Worm (Caenorhabditis elegans) whole organism, L2 larva: Measurements from ENCODE around the gene ceh-63.
A peak's percentile ranks its signal among the peaks of the same experiment; 100 is the strongest.

Source experiments
- C34F6.9 ChIP-seq: fragments of 150-350 bp; optimal IDR thresholded peaks from 2 replicates; lab custom pipeline; 2014; ENCODE audit warnings: missing biosample characterization, missing genetic modification characterization
- F13H6.1 ChIP-seq: sonication (generic microtip); optimal IDR thresholded peaks from 2 replicates; lab custom pipeline; 2016; ENCODE audit warnings: missing genetic modification characterization, missing compliant biosample characterization
- R02D3.7 ChIP-seq: fragments of 150-350 bp; optimal IDR thresholded peaks from 2 replicates; lab custom pipeline; 2014; ENCODE audit warnings: missing biosample characterization, missing genetic modification characterization
- Y55F3AM.14 ChIP-seq: fragments of 200-800 bp; sonication (Bioruptor generic); optimal IDR thresholded peaks from 2 replicates; lab custom pipeline; 2018; ENCODE audit warnings: mild to moderate bottlenecking, missing genetic modification characterization, missing compliant biosample characterization
- ZK546.5 ChIP-seq: sonication (generic microtip); optimal IDR thresholded peaks from 2 replicates; lab custom pipeline; 2017; ENCODE audit warnings: missing biosample characterization, missing genetic modification characterization
- alr-1 ChIP-seq: fragments of 150-350 bp; optimal IDR thresholded peaks from 2 replicates; lab custom pipeline; 2014; ENCODE audit warnings: missing biosample characterization, missing genetic modification characterization
- aly-2 ChIP-seq: fragments of 150-350 bp; optimal IDR thresholded peaks from 2 replicates; lab custom pipeline; 2014; ENCODE audit warnings: missing biosample characterization, missing genetic modification characterization
- ceh-16 ChIP-seq: fragments of 150-350 bp; optimal IDR thresholded peaks from 2 replicates; lab custom pipeline; 2014; ENCODE audit warnings: missing biosample characterization, missing genetic modification characterization
- ceh-82 ChIP-seq: fragments of 150-350 bp; optimal IDR thresholded peaks from 2 replicates; lab custom pipeline; 2014; ENCODE audit warnings: missing biosample characterization, missing genetic modification characterization
- crh-2 ChIP-seq: sonication (generic microtip); optimal IDR thresholded peaks from 2 replicates; lab custom pipeline; 2017; ENCODE audit warnings: missing biosample characterization, missing genetic modification characterization
- egl-27 ChIP-seq: sonication (generic microtip); optimal IDR thresholded peaks from 3 replicates; lab custom pipeline; 2017; ENCODE audit warnings: missing biosample characterization, missing genetic modification reagents, missing genetic modification characterization
- elt-1 ChIP-seq: fragments of 150-350 bp; optimal IDR thresholded peaks from 2 replicates; lab custom pipeline; 2014; ENCODE audit warnings: missing biosample characterization, missing genetic modification characterization
- elt-3 ChIP-seq: sonication (generic microtip); optimal IDR thresholded peaks from 2 replicates; lab custom pipeline; 2017; ENCODE audit warnings: missing biosample characterization, missing genetic modification characterization
- fos-1 ChIP-seq: fragments of 150-350 bp; optimal IDR thresholded peaks from 2 replicates; lab custom pipeline; 2014; ENCODE audit warnings: missing biosample characterization, missing genetic modification characterization
- gmeb-1 ChIP-seq: fragments of 150-350 bp; optimal IDR thresholded peaks from 2 replicates; lab custom pipeline; 2014; ENCODE audit warnings: missing biosample characterization, missing genetic modification characterization
- lin-11 ChIP-seq: fragments of 150-350 bp; sonication (generic microtip); optimal IDR thresholded peaks from 2 replicates; lab custom pipeline; 2014; ENCODE audit warnings: missing biosample characterization, missing genetic modification characterization, inconsistent platforms, mixed read lengths
- lin-13 ChIP-seq: fragments of 150-350 bp; optimal IDR thresholded peaks from 2 replicates; lab custom pipeline; 2014; ENCODE audit warnings: missing biosample characterization, missing genetic modification reagents, missing genetic modification characterization
- lin-39 ChIP-seq: fragments of 150-350 bp; optimal IDR thresholded peaks from 2 replicates; lab custom pipeline; 2014; ENCODE audit warnings: missing biosample characterization, missing genetic modification reagents, missing genetic modification characterization
- lsy-2 ChIP-seq, 2 experiments: fragments of 150-350 bp in 1 of 2; sonication (generic microtip) in 1 of 2; optimal IDR thresholded peaks; 2 replicates each; lab custom pipeline; 2014 to 2017; ENCODE audit warnings: missing biosample characterization in 2 of 2, missing genetic modification characterization in 2 of 2
- mab-5 ChIP-seq: fragments of 150-350 bp; optimal IDR thresholded peaks from 2 replicates; lab custom pipeline; 2014; ENCODE audit warnings: missing biosample characterization, missing genetic modification characterization
- mdl-1 ChIP-seq, 2 experiments: fragments of 150-350 bp in 1 of 2; sonication (generic microtip) in 1 of 2; optimal IDR thresholded peaks; 2 replicates each; lab custom pipeline; 2017; ENCODE audit warnings: missing biosample characterization in 2 of 2, missing genetic modification characterization in 2 of 2
- nhr-10 ChIP-seq: sonication (generic microtip); optimal IDR thresholded peaks from 2 replicates; lab custom pipeline; 2017; ENCODE audit warnings: missing biosample characterization, missing genetic modification characterization
- nhr-12 ChIP-seq: fragments of 150-350 bp; optimal IDR thresholded peaks from 2 replicates; lab custom pipeline; 2014; ENCODE audit warnings: missing biosample characterization, missing genetic modification characterization
- nhr-129 ChIP-seq: fragments of 150-350 bp; optimal IDR thresholded peaks from 2 replicates; lab custom pipeline; 2014; ENCODE audit warnings: missing biosample characterization, missing genetic modification characterization
- nhr-23 ChIP-seq: fragments of 150-350 bp; optimal IDR thresholded peaks from 2 replicates; lab custom pipeline; 2014; ENCODE audit warnings: missing biosample characterization, missing genetic modification reagents, missing genetic modification characterization
- nhr-25 ChIP-seq: fragments of 150-350 bp; sonication (generic microtip); optimal IDR thresholded peaks from 3 replicates; lab custom pipeline; 2014; ENCODE audit warnings: missing biosample characterization, missing genetic modification characterization
- sem-4 ChIP-seq: fragments of 150-350 bp; optimal IDR thresholded peaks from 2 replicates; lab custom pipeline; 2014; ENCODE audit warnings: missing biosample characterization, missing genetic modification reagents, missing genetic modification characterization
- sma-3 ChIP-seq: sonication (generic microtip); optimal IDR thresholded peaks from 2 replicates; lab custom pipeline; 2016; ENCODE audit warnings: missing genetic modification reagents, missing genetic modification characterization, missing compliant biosample characterization
- sma-9 ChIP-seq, 2 experiments: fragments of 150-350 bp in 1 of 2; sonication (generic microtip) in 1 of 2; optimal IDR thresholded peaks; 2 replicates each; lab custom pipeline; 2014 to 2016; ENCODE audit warnings: missing genetic modification characterization in 2 of 2, mild to moderate bottlenecking in 1 of 2, missing biosample characterization in 1 of 2, missing compliant biosample characterization in 1 of 2, missing genetic modification reagents in 1 of 2, moderate library complexity in 1 of 2
- snpc-4 ChIP-seq: fragments of 150-350 bp; optimal IDR thresholded peaks from 2 replicates; lab custom pipeline; 2014; ENCODE audit warnings: missing biosample characterization, missing genetic modification characterization
- unc-55 ChIP-seq: fragments of 150-350 bp; sonication (generic microtip); optimal IDR thresholded peaks from 3 replicates; lab custom pipeline; 2014; ENCODE audit warnings: missing biosample characterization, missing genetic modification reagents, missing genetic modification characterization
- unc-62 ChIP-seq: fragments of 150-350 bp; optimal IDR thresholded peaks from 2 replicates; lab custom pipeline; 2014; ENCODE audit warnings: missing biosample characterization, missing genetic modification reagents, missing genetic modification characterization
- zag-1 ChIP-seq: fragments of 150-350 bp; optimal IDR thresholded peaks from 2 replicates; lab custom pipeline; 2014; ENCODE audit warnings: missing biosample characterization, missing genetic modification characterization
- ztf-1 ChIP-seq: fragments of 200-800 bp; sonication (Bioruptor generic); conservative IDR thresholded peaks from 2 replicates; pipeline ENCODE4 v1.3.6; 2022; ENCODE audit warnings: missing genetic modification characterization, missing compliant biosample characterization
- ztf-11 ChIP-seq: sonication (generic microtip); optimal IDR thresholded peaks from 2 replicates; lab custom pipeline; 2017; ENCODE audit warnings: missing biosample characterization, missing genetic modification characterization

ceh-63 gene

DNA sequence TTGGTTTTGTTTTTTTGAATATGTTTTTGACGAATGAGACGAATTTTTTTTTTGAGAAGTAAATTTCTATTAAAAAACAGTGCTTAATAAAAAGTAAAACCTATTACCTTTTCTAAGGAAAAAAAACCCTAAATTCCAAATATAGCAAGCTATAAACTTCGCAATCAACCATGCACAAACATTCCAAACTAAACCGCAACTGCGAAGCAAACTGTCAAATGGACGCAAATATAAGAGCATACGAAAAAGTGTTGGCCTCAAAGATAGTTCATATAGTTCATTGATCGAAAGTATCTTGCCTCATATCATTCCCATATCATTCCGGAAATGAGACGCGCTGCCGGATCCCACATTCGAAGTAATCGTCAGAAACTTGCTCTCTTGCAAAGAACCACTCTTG, 22.7 kb upstream of the ceh-63 start, which contains the start of gene C01C4.3:
TSS of gene C01C4.3 (plus strand) at position 301 of the 400 bp plus-strand sequence.
- no peak for TF ChIP-seq ztf-1 (GFP tag; lab: Robert Waterston, UW)
- TF ChIP-seq lin-13 = no peak
- TF ChIP-seq nhr-10 (tag; lab: Kevin White, UChicago) = no peak
- no peak for TF ChIP-seq mdl-1 (tag; optimal IDR thresholded peaks at IDR 0.05; lab: Kevin White, UChicago)
- TF ChIP-seq fos-1 (tag; lab: Kevin White, UChicago) = no peak
- no peak for TF ChIP-seq crh-2 (tag; lab: Kevin White, UChicago)
- no peak for TF ChIP-seq elt-3 (tag; lab: Kevin White, UChicago)
- TF ChIP-seq nhr-12 (tag; lab: Kevin White, UChicago) = no peak
- no peak for TF ChIP-seq ceh-16 (tag; lab: Kevin White, UChicago)
- no peak for TF ChIP-seq sma-3 (GFP tag; lab: Kevin White, UChicago)
- no peak for TF ChIP-seq nhr-23 (tag; lab: Kevin White, UChicago)
- no peak for TF ChIP-seq lin-11 (tag; lab: Kevin White, UChicago)
- no peak for TF ChIP-seq nhr-25 (tag; lab: Kevin White, UChicago)

ce11 chrX:3695826-3696225, 22.0 kb upstream of the ceh-63 start:
- TF ChIP-seq ceh-82 = no peak
- no peak for TF ChIP-seq sem-4 (tag; lab: Kevin White, UChicago)
- TF ChIP-seq egl-27 (tag; lab: Kevin White, UChicago) = no peak
- no peak for TF ChIP-seq R02D3.7
- no peak for TF ChIP-seq elt-1 (tag; lab: Kevin White, UChicago)
- TF ChIP-seq Y55F3AM.14 (GFP tag; lab: Kevin White, UChicago) = no peak
- TF ChIP-seq ztf-11 (tag; lab: Kevin White, UChicago) = no peak

- TF ChIP-seq lin-11 (tag; lab: Kevin White, UChicago) (peak; percentile 17), C34F6.9 (tag; lab: Kevin White, UChicago) (peak; percentile 65), gmeb-1 (tag; lab: Kevin White, UChicago) (no peak), nhr-23 (tag; lab: Kevin White, UChicago) (no peak), aly-2 (tag; lab: Kevin White, UChicago) (no peak), ceh-82 (no peak), elt-1 (tag; lab: Kevin White, UChicago) (no peak), mdl-1 (tag; optimal IDR thresholded peaks at IDR 0.05; lab: Kevin White, UChicago) (peak in 1 of 2 experiments; percentile 32), elt-3 (tag; lab: Kevin White, UChicago) (no peak), F13H6.1 (tag; lab: Kevin White, UChicago) (peak; percentile 65), Y55F3AM.14 (GFP tag; lab: Kevin White, UChicago) (no peak), unc-55 (GFP tag; lab: Kevin White, UChicago) (peak; percentile 60), lsy-2 (tag; optimal IDR thresholded peaks at IDR 0.05; lab: Kevin White, UChicago) (peak in 1 of 2 experiments; percentile 53), crh-2 (tag; lab: Kevin White, UChicago) (peak; percentile 88), egl-27 (tag; lab: Kevin White, UChicago) (peak; percentile 22), zag-1 (tag; lab: Kevin White, UChicago) (peak; percentile 54), lin-39 (tag; lab: Kevin White, UChicago) (no peak), sma-3 (GFP tag; lab: Kevin White, UChicago) (no peak), nhr-129 (tag; lab: Kevin White, UChicago) (peak; percentile 85), sma-9 (GFP tag; optimal IDR thresholded peaks at IDR 0.05; lab: Kevin White, UChicago) (peak; percentile 14), sma-9 (tag; optimal IDR thresholded peaks at IDR 0.05; lab: Kevin White, UChicago) (no peak), snpc-4 (tag; lab: Kevin White, UChicago) (no peak), sem-4 (tag; lab: Kevin White, UChicago) (peak; percentile 39)
Measured at ce11 chrX:3694172-3694571, 20.3 kb upstream of the ceh-63 start.

DNA sequence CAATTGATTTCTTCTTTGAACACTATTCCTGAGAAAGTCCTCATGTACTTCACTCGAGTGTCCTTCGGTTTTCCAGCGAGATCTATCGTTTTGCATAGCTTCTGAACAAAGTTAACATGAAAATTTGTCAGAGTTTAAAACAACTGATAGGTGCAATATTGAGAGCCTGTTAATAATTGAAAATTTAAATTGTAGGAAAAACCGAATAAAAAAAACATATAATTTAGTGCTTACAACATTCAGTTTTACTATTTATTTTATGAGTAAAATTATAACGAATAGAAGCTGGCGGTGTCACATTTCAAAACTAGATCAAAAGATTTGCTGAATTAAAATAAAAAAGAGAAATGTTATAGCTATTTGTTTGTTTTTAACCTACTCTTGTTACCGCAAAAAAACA, 19.3 kb upstream of the ceh-63 start, which contains the start of gene C02F12.8:
TSS of gene C02F12.8 (minus strand) at position 101 of the 400 bp plus-strand sequence.
- TF ChIP-seq mab-5 (tag; lab: Kevin White, UChicago) (no peak), ZK546.5 (tag; lab: Kevin White, UChicago) (no peak), alr-1 (tag; lab: Kevin White, UChicago) (no peak), lsy-2 (tag; optimal IDR thresholded peaks at IDR 0.05; lab: Kevin White, UChicago) (no peak), unc-62 (GFP tag; lab: Kevin White, UChicago) (no peak), lin-13 (no peak), snpc-4 (tag; lab: Kevin White, UChicago) (no peak), F13H6.1 (tag; lab: Kevin White, UChicago) (no peak), gmeb-1 (tag; lab: Kevin White, UChicago) (no peak), nhr-12 (tag; lab: Kevin White, UChicago) (no peak), sma-9 (GFP tag; optimal IDR thresholded peaks at IDR 0.05; lab: Kevin White, UChicago) (no peak), sma-9 (tag; optimal IDR thresholded peaks at IDR 0.05; lab: Kevin White, UChicago) (no peak)
- TF ChIP-seq, all 48 proteins: peak for 0
